Fruit fly (Drosophila melanogaster) whole organism, wandering third instar larva: ENCODE results near the gene Cubn2.

Experiments
- Abd-B ChIP-seq: fragments of >200 bp; optimal IDR thresholded peaks from 2 replicates; lab custom pipeline; 2017; ENCODE audit warnings: missing biosample characterization, missing genetic modification characterization
- CG32264 ChIP-seq: fragments of 200-800 bp; sonication (Bioruptor generic); optimal IDR thresholded peaks from 2 replicates; lab custom pipeline; 2016; ENCODE audit warnings: missing biosample characterization, missing genetic modification characterization
- CG9705 ChIP-seq: fragments of 200-800 bp; sonication (Bioruptor generic); optimal IDR thresholded peaks from 2 replicates; lab custom pipeline; 2018; ENCODE audit warnings: missing biosample characterization, mild to moderate bottlenecking, missing genetic modification characterization
- Dfd ChIP-seq: fragments of >200 bp; optimal IDR thresholded peaks from 2 replicates; lab custom pipeline; 2017; ENCODE audit warnings: missing biosample characterization, missing genetic modification characterization
- Dif ChIP-seq: fragments of 200-275, 200-300 bp; sonication (Bioruptor generic); optimal IDR thresholded peaks from 2 replicates; lab custom pipeline; 2018; ENCODE audit warnings: missing biosample characterization, missing genetic modification characterization; ENCODE audit not compliant: partially characterized antibody
- HLH106 ChIP-seq: fragments of 200-800 bp; optimal IDR thresholded peaks from 3 replicates; lab custom pipeline; 2019; ENCODE audit warnings: missing biosample characterization, mild to moderate bottlenecking, missing genetic modification characterization, moderate library complexity
- Hnf4 ChIP-seq: fragments of 200-800 bp; sonication (Bioruptor generic); optimal IDR thresholded peaks from 2 replicates; lab custom pipeline; 2016; ENCODE audit warnings: missing biosample characterization, mild to moderate bottlenecking, missing genetic modification characterization
- Hr83 ChIP-seq: fragments of 200-300 bp; sonication (Bioruptor generic); optimal IDR thresholded peaks from 2 replicates; lab custom pipeline; 2016; ENCODE audit warnings: missing biosample characterization, mild to moderate bottlenecking, missing genetic modification characterization, moderate library complexity; ENCODE audit not compliant: poor library complexity, severe bottlenecking
- Jra ChIP-seq: sonication (Bioruptor generic); optimal IDR thresholded peaks from 2 replicates; lab custom pipeline; 2016; ENCODE audit warnings: missing biosample characterization, missing genetic modification characterization
- Myc ChIP-seq: fragments of >200 bp; optimal IDR thresholded peaks from 2 replicates; lab custom pipeline; 2017
- Rel ChIP-seq, 2 experiments: fragments of 200-800 bp; sonication (Bioruptor generic) in 1 of 2; optimal IDR thresholded peaks; 2 replicates in 1 of 2; 3 replicates in 1 of 2; lab custom pipeline; 2016 to 2019; ENCODE audit warnings: mild to moderate bottlenecking in 2 of 2, missing biosample characterization in 2 of 2, missing genetic modification characterization in 2 of 2, moderate library complexity in 1 of 2
- Sp1 ChIP-seq: fragments of 200-800 bp; sonication (Bioruptor generic); optimal IDR thresholded peaks from 3 replicates; lab custom pipeline; 2019; ENCODE audit warnings: missing biosample characterization, mild to moderate bottlenecking, missing genetic modification characterization, moderate library complexity
- Vsx2 ChIP-seq: fragments of 200-300, 225-300 bp; sonication (Bioruptor generic); optimal IDR thresholded peaks from 2 replicates; lab custom pipeline; 2018; ENCODE audit warnings: missing biosample characterization, missing genetic modification characterization; ENCODE audit not compliant: partially characterized antibody
- br ChIP-seq: fragments of 200-800 bp; sonication (Bioruptor generic); optimal IDR thresholded peaks from 2 replicates; lab custom pipeline; 2016; ENCODE audit warnings: missing biosample characterization, missing genetic modification characterization
- brk ChIP-seq: fragments of 200-800 bp; sonication (Bioruptor generic); optimal IDR thresholded peaks from 2 replicates; lab custom pipeline; 2016; ENCODE audit warnings: missing biosample characterization, mild to moderate bottlenecking, missing genetic modification characterization
- dmrt93B ChIP-seq: fragments of 200-800 bp; sonication (Bioruptor generic); optimal IDR thresholded peaks from 2 replicates; lab custom pipeline; 2018; ENCODE audit warnings: missing biosample characterization, mild to moderate bottlenecking, missing genetic modification characterization
- dsf ChIP-seq: sonication (Bioruptor generic); optimal IDR thresholded peaks from 2 replicates; lab custom pipeline; 2016; ENCODE audit warnings: missing biosample characterization, missing genetic modification characterization, borderline replicate concordance
- ey ChIP-seq: fragments of 200-800 bp; sonication (Bioruptor generic); optimal IDR thresholded peaks from 2 replicates; lab custom pipeline; 2016; ENCODE audit warnings: missing biosample characterization, missing genetic modification characterization
- foxo ChIP-seq, 2 experiments: fragments of 200-800 bp; sonication (Bioruptor generic); optimal IDR thresholded peaks; 2 replicates in 1 of 2; 3 replicates in 1 of 2; lab custom pipeline; 2016 to 2017; ENCODE audit warnings: missing biosample characterization in 2 of 2, missing genetic modification characterization in 2 of 2
- fru ChIP-seq: fragments of 200-800 bp; sonication (Bioruptor generic); optimal IDR thresholded peaks from 3 replicates; lab custom pipeline; 2016; ENCODE audit warnings: missing biosample characterization, mild to moderate bottlenecking, missing genetic modification characterization
- h ChIP-seq: fragments of 200-800 bp; sonication (Bioruptor generic); optimal IDR thresholded peaks from 3 replicates; lab custom pipeline; 2016; ENCODE audit warnings: missing biosample characterization, mild to moderate bottlenecking, missing genetic modification characterization
- jim ChIP-seq: fragments of 175-275, 200-325 bp; sonication (Bioruptor generic); optimal IDR thresholded peaks from 2 replicates; lab custom pipeline; 2016; ENCODE audit warnings: missing biosample characterization, mild to moderate bottlenecking, missing genetic modification characterization
- pan ChIP-seq: fragments of >200 bp; optimal IDR thresholded peaks from 2 replicates; lab custom pipeline; 2017
- psq ChIP-seq: fragments of 200-800 bp; sonication (Bioruptor generic); optimal IDR thresholded peaks from 3 replicates; lab custom pipeline; 2017; ENCODE audit warnings: missing biosample characterization, mild to moderate bottlenecking, missing genetic modification characterization, moderate library complexity
- rgr ChIP-seq: fragments of 200-800 bp; sonication (Bioruptor generic); optimal IDR thresholded peaks from 3 replicates; lab custom pipeline; 2016; ENCODE audit warnings: missing biosample characterization, mild to moderate bottlenecking, missing genetic modification characterization
- sage ChIP-seq: fragments of 200-800 bp; sonication (Bioruptor generic); optimal IDR thresholded peaks from 2 replicates; lab custom pipeline; 2016; ENCODE audit warnings: missing biosample characterization, mild to moderate bottlenecking, missing genetic modification characterization
- sv ChIP-seq: fragments of 200-800 bp; sonication (Bioruptor generic); optimal IDR thresholded peaks from 3 replicates; lab custom pipeline; 2016; ENCODE audit warnings: missing biosample characterization, missing genetic modification characterization
- usp ChIP-seq: fragments of >200 bp; optimal IDR thresholded peaks from 2 replicates; lab custom pipeline; 2017; ENCODE audit warnings: missing biosample characterization, missing genetic modification characterization
- woc ChIP-seq: sonication (Bioruptor generic); optimal IDR thresholded peaks from 2 replicates; lab custom pipeline; 2016; ENCODE audit warnings: missing biosample characterization, mild to moderate bottlenecking, missing genetic modification characterization

Gene Cubn2

DNA sequence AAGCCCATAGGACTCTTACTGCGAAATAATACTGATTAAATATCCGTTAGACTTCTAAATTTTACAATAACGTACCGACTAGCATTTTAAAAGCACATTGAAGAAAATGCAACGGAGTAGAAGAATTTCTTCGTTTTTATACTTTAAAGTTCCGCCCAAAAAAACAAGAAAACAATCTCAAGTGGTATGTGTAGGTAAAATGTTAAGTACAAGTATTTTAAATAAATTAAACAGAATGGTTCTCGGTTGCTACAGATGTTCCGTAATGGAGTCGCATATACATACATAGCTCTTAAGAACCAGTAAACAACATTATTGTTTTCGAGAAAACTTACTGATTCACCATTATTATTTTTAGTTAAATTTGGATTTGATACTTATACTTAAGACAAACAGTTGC, 42.5 kb downstream of the Cubn2 start, which contains the start of gene Muc68D:
TSS of gene Muc68D (minus strand) at position 101 of the 400 bp plus-strand sequence.
- TF ChIP-seq usp (GFP tag; lab: Kevin White, UChicago) = no peak
- no peak for TF ChIP-seq foxo (GFP tag; optimal IDR thresholded peaks at IDR 0.05; lab: Kevin White, UChicago)
- TF ChIP-seq dmrt93B (GFP tag; lab: Kevin White, UChicago) = no peak

DNA sequence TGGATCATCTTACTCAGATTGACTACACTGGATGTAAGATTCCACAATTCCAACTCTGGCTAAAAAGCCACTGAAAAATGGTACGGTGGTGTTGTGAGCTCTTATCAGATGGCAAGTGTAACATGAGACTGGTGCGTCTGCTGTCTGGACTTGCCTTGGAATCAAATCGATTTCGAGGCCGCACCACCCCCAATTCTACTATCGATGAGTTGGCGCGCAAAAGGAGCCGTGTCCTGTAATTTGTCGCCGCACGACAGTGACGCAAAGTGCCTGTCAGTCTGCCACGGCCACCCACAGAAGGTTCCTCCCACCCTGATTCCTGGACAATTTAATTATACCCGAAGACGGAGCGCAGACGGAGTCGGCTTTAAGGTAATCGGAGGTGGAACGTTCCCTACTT, 48.0 kb downstream of the Cubn2 start:
- no peak for TF ChIP-seq fru
- no peak for TF ChIP-seq Vsx2
- TF ChIP-seq Jra (GFP tag; lab: Kevin White, UChicago) = no peak
- no peak for TF ChIP-seq CG32264 (GFP tag; lab: Kevin White, UChicago)
- TF ChIP-seq Hnf4 = no peak
- no peak for TF ChIP-seq pan
- no peak for TF ChIP-seq Hr83 (GFP tag; lab: Kevin White, UChicago)
- TF ChIP-seq rgr = no peak
- TF ChIP-seq woc (GFP tag; lab: Kevin White, UChicago) = no peak

dm6 chr3L:11765695-11766232, 48.8 kb downstream of the Cubn2 start, which contains the start of gene loaf:
Gene loaf (minus strand): TSS chr3L:11766182.
- TF ChIP-seq ey (GFP tag; lab: Kevin White, UChicago) = no peak
- TF ChIP-seq HLH106 (tag; lab: Kevin White, UChicago) = no peak
- no peak for TF ChIP-seq CG32264 (GFP tag; lab: Kevin White, UChicago)
- TF ChIP-seq Rel (GFP tag; optimal IDR thresholded peaks at IDR 0.05; lab: Kevin White, UChicago) = no peak
- no peak for TF ChIP-seq Rel (tag; optimal IDR thresholded peaks at IDR 0.05; lab: Kevin White, UChicago)
- no peak for TF ChIP-seq sv
- no peak for TF ChIP-seq pan
- TF ChIP-seq rgr = no peak
- no peak for TF ChIP-seq sage (GFP tag; lab: Kevin White, UChicago)
- no peak for TF ChIP-seq dsf (GFP tag; lab: Kevin White, UChicago)
- TF ChIP-seq psq (GFP tag; lab: Kevin White, UChicago) = no peak
- TF ChIP-seq Jra (GFP tag; lab: Kevin White, UChicago) = no peak
- TF ChIP-seq brk = no peak
- TF ChIP-seq Vsx2 = no peak
- no peak for TF ChIP-seq dmrt93B (GFP tag; lab: Kevin White, UChicago)
- TF ChIP-seq h (GFP tag; lab: Kevin White, UChicago) = no peak
- no peak for TF ChIP-seq CG9705 (GFP tag; lab: Kevin White, UChicago)
- no peak for TF ChIP-seq jim (GFP tag; lab: Kevin White, UChicago)
- no peak for TF ChIP-seq br (GFP tag; lab: Kevin White, UChicago)
- no peak for TF ChIP-seq Dif (GFP tag; lab: Kevin White, UChicago)
- no peak for TF ChIP-seq Myc

dm6 chr3L:11764930-11765329, 49.6 kb downstream of the Cubn2 start:
- TF ChIP-seq Dfd (GFP tag; lab: Kevin White, UChicago) = peak; percentile 74
- no peak for TF ChIP-seq psq (GFP tag; lab: Kevin White, UChicago)
- TF ChIP-seq woc (GFP tag; lab: Kevin White, UChicago) = no peak
- no peak for TF ChIP-seq Sp1 (GFP tag; lab: Kevin White, UChicago)
- TF ChIP-seq Abd-B = no peak
